Worm (Caenorhabditis elegans) whole organism, young adult: ENCODE data around the gene F23H11.2.
A peak's percentile ranks its signal among the peaks of the same experiment; 100 is the strongest.

ENCODE experiments used
- B0019.2 ChIP-seq: fragments of 200-800 bp; sonication (Bioruptor generic); conservative IDR thresholded peaks from 2 replicates; pipeline ENCODE4 v1.3.6; 2022; ENCODE audit warnings: missing genetic modification reagents, missing genetic modification characterization, missing compliant biosample characterization
- B0261.1 ChIP-seq: sonication (generic microtip); optimal IDR thresholded peaks from 2 replicates; lab custom pipeline; 2016; ENCODE audit warnings: mild to moderate bottlenecking, missing genetic modification characterization, moderate library complexity, missing compliant biosample characterization
- B0336.3 ChIP-seq: fragments of 200-800 bp; sonication (Bioruptor generic); IDR thresholded peaks from 2 replicates; pipeline ENCODE4 v1.3.6; 2022; ENCODE audit warnings: missing genetic modification characterization, missing compliant biosample characterization
- C17E4.6 ChIP-seq: fragments of 200-800 bp; sonication (Bioruptor generic); IDR thresholded peaks from 2 replicates; pipeline ENCODE4 v1.3.6; 2022; ENCODE audit warnings: missing genetic modification reagents, missing genetic modification characterization, missing compliant biosample characterization
- F22D6.2 ChIP-seq: sonication (generic microtip); optimal IDR thresholded peaks from 2 replicates; lab custom pipeline; 2016; ENCODE audit warnings: mild to moderate bottlenecking, missing genetic modification characterization, missing compliant biosample characterization
- F33H1.4 ChIP-seq: fragments of 200-800 bp; sonication (Bioruptor generic); IDR thresholded peaks from 2 replicates; pipeline ENCODE4 v1.3.6; 2022; ENCODE audit warnings: missing genetic modification reagents, missing genetic modification characterization, missing compliant biosample characterization
- K12H6.12 ChIP-seq: fragments of 200-800 bp; sonication (Bioruptor generic); optimal IDR thresholded peaks from 2 replicates; lab custom pipeline; 2018; ENCODE audit warnings: mild to moderate bottlenecking, missing genetic modification characterization, missing compliant biosample characterization
- T07F8.4 ChIP-seq: sonication (generic microtip); optimal IDR thresholded peaks from 2 replicates; lab custom pipeline; 2016; ENCODE audit warnings: mild to moderate bottlenecking, missing genetic modification characterization, moderate library complexity, missing compliant biosample characterization
- ZK185.1 ChIP-seq: sonication (generic microtip); optimal IDR thresholded peaks from 2 replicates; lab custom pipeline; 2016; ENCODE audit warnings: mild to moderate bottlenecking, missing genetic modification characterization, missing compliant biosample characterization; ENCODE audit not compliant: poor library complexity, severe bottlenecking
- ama-1 ChIP-seq, 3 experiments: fragments of 150-350 bp in 1 of 3; sonication (generic microtip) in 2 of 3; optimal IDR thresholded peaks; 2 replicates each; lab custom pipeline; 2014 to 2018; ENCODE audit warnings: missing biosample characterization in 2 of 3, missing genetic modification characterization in 2 of 3, missing genetic modification reagents in 2 of 3
- attf-3 ChIP-seq: fragments of 200-800 bp; sonication (Bioruptor generic); conservative IDR thresholded peaks from 2 replicates; pipeline ENCODE4 v1.3.6; 2022; ENCODE audit warnings: missing genetic modification reagents, missing genetic modification characterization, missing compliant biosample characterization
- attf-5 ChIP-seq: fragments of 200-800 bp; sonication (Bioruptor generic); optimal IDR thresholded peaks from 2 replicates; lab custom pipeline; 2018; ENCODE audit warnings: mild to moderate bottlenecking, missing genetic modification characterization, missing compliant biosample characterization
- cebp-1 ChIP-seq, 2 experiments: fragments of 200-800 bp in 1 of 2; sonication (Bioruptor generic) in 1 of 2; sonication (generic microtip) in 1 of 2; IDR thresholded peaks in 1 of 2; optimal IDR thresholded peaks in 1 of 2; 2 replicates each; pipeline versions ENCODE4 v1.3.6 to Lab custom; 2017 to 2022; ENCODE audit warnings: missing compliant biosample characterization in 2 of 2, missing genetic modification characterization in 2 of 2, mild to moderate bottlenecking in 1 of 2, missing genetic modification reagents in 1 of 2, moderate library complexity in 1 of 2
- ceh-27 ChIP-seq: fragments of 200-800 bp; sonication (Bioruptor generic); optimal IDR thresholded peaks from 2 replicates; lab custom pipeline; 2018; ENCODE audit warnings: mild to moderate bottlenecking, missing genetic modification characterization, moderate library complexity, missing compliant biosample characterization
- chd-7 ChIP-seq: sonication (generic microtip); optimal IDR thresholded peaks from 2 replicates; lab custom pipeline; 2016; ENCODE audit warnings: mild to moderate bottlenecking, missing genetic modification characterization, moderate library complexity, missing compliant biosample characterization
- dox-1 ChIP-seq: fragments of 200-800 bp; sonication (Bioruptor generic); IDR thresholded peaks from 2 replicates; pipeline ENCODE4 v1.3.6; 2022; ENCODE audit warnings: missing genetic modification reagents, missing genetic modification characterization, missing compliant biosample characterization
- dpl-1 ChIP-seq: fragments of 150-350 bp; optimal IDR thresholded peaks from 2 replicates; lab custom pipeline; 2014; ENCODE audit warnings: missing biosample characterization, missing genetic modification reagents, missing genetic modification characterization
- efl-1 ChIP-seq: fragments of 150-350 bp; optimal IDR thresholded peaks from 2 replicates; lab custom pipeline; 2014; ENCODE audit warnings: missing biosample characterization, missing genetic modification reagents, missing genetic modification characterization
- ekl-4 ChIP-seq: fragments of 200-800 bp; sonication (Bioruptor generic); IDR thresholded peaks from 2 replicates; pipeline ENCODE4 v1.3.6; 2022; ENCODE audit warnings: missing genetic modification reagents, missing genetic modification characterization, missing compliant biosample characterization
- fkh-3 ChIP-seq: sonication (generic microtip); optimal IDR thresholded peaks from 2 replicates; lab custom pipeline; 2016; ENCODE audit warnings: mild to moderate bottlenecking, missing genetic modification characterization, missing compliant biosample characterization
- hlh-26 ChIP-seq: fragments of 200-800 bp; sonication (Bioruptor generic); conservative IDR thresholded peaks from 2 replicates; pipeline ENCODE4 v1.3.6; 2022; ENCODE audit warnings: missing genetic modification reagents, missing genetic modification characterization, missing compliant biosample characterization
- hmg-1.2 ChIP-seq: fragments of 200-800 bp; sonication (Bioruptor generic); IDR thresholded peaks from 2 replicates; pipeline ENCODE4 v1.3.6; 2022; ENCODE audit warnings: missing genetic modification reagents, missing genetic modification characterization, missing compliant biosample characterization
- let-526 ChIP-seq: fragments of 200-800 bp; sonication (Bioruptor generic); IDR thresholded peaks from 2 replicates; pipeline ENCODE4 v1.3.6; 2022; ENCODE audit warnings: missing genetic modification reagents, missing genetic modification characterization, missing compliant biosample characterization
- lin-26 ChIP-seq: fragments of 200-800 bp; sonication (Bioruptor generic); IDR thresholded peaks from 2 replicates; pipeline ENCODE4 v1.3.6; 2022; ENCODE audit warnings: missing genetic modification reagents, missing genetic modification characterization, missing compliant biosample characterization
- lir-1 ChIP-seq: fragments of 200-800 bp; sonication (Bioruptor generic); conservative IDR thresholded peaks from 2 replicates; pipeline ENCODE4 v1.3.6; 2022; ENCODE audit warnings: missing genetic modification reagents, missing genetic modification characterization, missing compliant biosample characterization
- mcd-1 ChIP-seq: fragments of 200-800 bp; sonication (Bioruptor generic); IDR thresholded peaks from 2 replicates; pipeline ENCODE4 v1.3.6; 2022; ENCODE audit warnings: missing genetic modification reagents, missing genetic modification characterization, missing compliant biosample characterization
- nfya-1 ChIP-seq: sonication (generic microtip); optimal IDR thresholded peaks from 2 replicates; lab custom pipeline; 2017; ENCODE audit warnings: antibody characterized with exemption, missing compliant biosample characterization, missing genetic modification characterization, borderline replicate concordance; ENCODE audit not compliant: insufficient read depth
- nfyb-1 ChIP-seq: fragments of 200-800 bp; sonication (Bioruptor generic); IDR thresholded peaks from 2 replicates; pipeline ENCODE4 v1.3.6; 2022; ENCODE audit warnings: missing genetic modification reagents, missing genetic modification characterization, missing compliant biosample characterization
- nhr-27 ChIP-seq: fragments of 200-800 bp; sonication (Bioruptor generic); optimal IDR thresholded peaks from 2 replicates; lab custom pipeline; 2018; ENCODE audit warnings: mild to moderate bottlenecking, missing genetic modification characterization, moderate library complexity, missing compliant biosample characterization
- nhr-80 ChIP-seq: sonication (generic microtip); optimal IDR thresholded peaks from 2 replicates; lab custom pipeline; 2016; ENCODE audit warnings: missing genetic modification characterization, missing compliant biosample characterization
- nhr-90 ChIP-seq: sonication (generic microtip); optimal IDR thresholded peaks from 2 replicates; lab custom pipeline; 2016; ENCODE audit warnings: missing genotype, mild to moderate bottlenecking, missing genetic modification characterization, missing compliant biosample characterization
- snpc-4 ChIP-seq, 5 experiments: fragments of 150-350 bp in 1 of 5; sonication (generic microtip) in 4 of 5; optimal IDR thresholded peaks; 2 replicates each; lab custom pipeline; 2014 to 2018; ENCODE audit warnings: missing genetic modification characterization in 5 of 5, missing biosample characterization in 3 of 5, antibody characterized with exemption in 2 of 5, mild to moderate bottlenecking in 2 of 5, missing compliant biosample characterization in 2 of 5, missing genotype in 2 of 5, moderate library complexity in 2 of 5, missing genetic modification reagents in 1 of 5
- somi-1 ChIP-seq: fragments of 200-800 bp; sonication (Bioruptor generic); optimal IDR thresholded peaks from 2 replicates; lab custom pipeline; 2018; ENCODE audit warnings: mild to moderate bottlenecking, missing genetic modification characterization, missing compliant biosample characterization
- tbp1 ChIP-seq: fragments of 200-800 bp; sonication (Bioruptor generic); optimal IDR thresholded peaks from 2 replicates; lab custom pipeline; 2018; ENCODE audit warnings: mild to moderate bottlenecking, missing genetic modification characterization, missing compliant biosample characterization
- zfh-2 ChIP-seq: fragments of 200-800 bp; sonication (Bioruptor generic); conservative IDR thresholded peaks from 2 replicates; pipeline ENCODE4 v1.3.6; 2022; ENCODE audit warnings: missing genetic modification reagents, missing genetic modification characterization, missing compliant biosample characterization
- ztf-18 ChIP-seq: sonication (generic microtip); optimal IDR thresholded peaks from 2 replicates; lab custom pipeline; 2016; ENCODE audit warnings: missing genotype, mild to moderate bottlenecking, missing genetic modification characterization, missing compliant biosample characterization
- ztf-22 ChIP-seq: fragments of 200-800 bp; sonication (Bioruptor generic); optimal IDR thresholded peaks from 2 replicates; lab custom pipeline; 2018; ENCODE audit warnings: mild to moderate bottlenecking, missing genetic modification characterization, moderate library complexity, missing compliant biosample characterization
- ztf-28 ChIP-seq: fragments of 200-800 bp; sonication (Bioruptor generic); IDR thresholded peaks from 2 replicates; pipeline ENCODE4 v1.3.6; 2022; ENCODE audit warnings: missing genetic modification reagents, missing genetic modification characterization, missing compliant biosample characterization
- ztf-3 ChIP-seq: fragments of 200-800 bp; sonication (Bioruptor generic); optimal IDR thresholded peaks from 2 replicates; lab custom pipeline; 2018; ENCODE audit warnings: mild to moderate bottlenecking, missing genetic modification characterization, missing compliant biosample characterization
- ztf-6 ChIP-seq: fragments of 200-800 bp; sonication (Bioruptor generic); IDR thresholded peaks from 2 replicates; pipeline ENCODE4 v1.3.6; 2022; ENCODE audit warnings: missing genetic modification reagents, missing genetic modification characterization, missing compliant biosample characterization

Gene F23H11.2

DNA sequence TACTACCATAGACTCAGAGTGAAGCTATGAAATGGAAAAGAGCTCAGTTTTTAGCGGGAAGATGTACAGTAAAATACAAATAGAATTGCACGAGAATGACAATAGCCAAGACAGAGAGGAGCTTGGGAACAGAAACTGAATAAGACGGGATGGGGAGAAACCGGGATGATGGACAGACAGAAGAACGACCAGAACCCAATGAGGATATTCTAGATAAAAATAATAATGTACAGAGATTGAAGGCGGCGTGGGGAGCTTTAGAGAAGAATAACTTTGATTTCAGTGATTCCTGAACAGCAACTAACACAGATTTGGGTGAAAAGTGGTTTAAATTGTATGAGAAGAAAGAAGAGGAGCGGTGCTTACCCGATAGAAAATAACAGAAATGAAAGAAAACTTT is 14.1 kb upstream of the F23H11.2 start (continued):
- no peak for TF ChIP-seq attf-3
- no peak for TF ChIP-seq B0019.2 (GFP tag; lab: Robert Waterston, UW)
- no peak for TF ChIP-seq B0261.1 (tag; lab: Kevin White, UChicago)
- no peak for TF ChIP-seq ztf-22 (GFP tag; lab: Kevin White, UChicago)
- no peak for TF ChIP-seq hlh-26
- TF ChIP-seq let-526 (GFP tag; lab: Robert Waterston, UW) = no peak
- TF ChIP-seq ztf-6 (GFP tag; lab: Robert Waterston, UW) = no peak
- TF ChIP-seq lir-1 (GFP tag; lab: Robert Waterston, UW) = no peak
- TF ChIP-seq nhr-27 (tag; lab: Kevin White, UChicago) = no peak
- TF ChIP-seq hmg-1.2 (GFP tag; lab: Robert Waterston, UW) = no peak
- peak; percentile 15 for TF ChIP-seq tbp1
- no peak for TF ChIP-seq T07F8.4 (tag; lab: Kevin White, UChicago)
- TF ChIP-seq ztf-28 = no peak
- TF ChIP-seq C17E4.6 (GFP tag; lab: Robert Waterston, UW) = no peak
- TF ChIP-seq snpc-4 (GFP tag; optimal IDR thresholded peaks at IDR 0.05; lab: Kevin White, UChicago) = no peak
- TF ChIP-seq snpc-4 (tag; optimal IDR thresholded peaks at IDR 0.05; lab: Kevin White, UChicago) = no peak
- no peak for TF ChIP-seq fkh-3
- TF ChIP-seq attf-5 = no peak
- TF ChIP-seq dpl-1 (GFP tag; lab: Kevin White, UChicago) = no peak
- no peak for TF ChIP-seq F33H1.4 (GFP tag; lab: Robert Waterston, UW)
- no peak for TF ChIP-seq ama-1 (optimal IDR thresholded peaks at IDR 0.05; lab: Kevin White, UChicago)
- peak in 1 of 2 experiments; percentile 66 for TF ChIP-seq ama-1 (GFP tag; optimal IDR thresholded peaks at IDR 0.05; lab: Kevin White, UChicago)
- peak; percentile 52 for TF ChIP-seq ekl-4 (GFP tag; lab: Robert Waterston, UW)
- TF ChIP-seq mcd-1 (GFP tag; lab: Robert Waterston, UW) = no peak

DNA sequence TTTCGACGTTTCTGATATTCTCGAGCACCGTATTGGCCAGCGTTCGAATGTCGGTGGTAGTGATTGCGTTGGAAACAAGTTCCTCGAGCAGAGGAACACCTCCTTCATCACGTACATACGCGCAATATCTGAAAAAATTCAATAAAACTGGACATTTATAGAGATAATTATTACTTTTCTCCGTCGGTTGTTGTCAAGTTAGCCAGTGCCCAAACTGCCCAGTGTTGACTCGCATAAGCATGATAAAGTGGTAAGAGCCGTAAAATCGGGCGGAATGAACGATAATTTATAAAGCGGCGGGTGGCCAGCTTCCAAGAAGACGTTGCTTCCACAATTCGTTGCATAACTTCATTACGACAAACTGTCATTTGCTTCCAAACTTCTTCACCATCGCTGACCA is 12.0 kb upstream of the F23H11.2 start:
- TF ChIP-seq ztf-3 (GFP tag; lab: Kevin White, UChicago) (no peak), tbp1 (no peak), dox-1 (GFP tag; lab: Robert Waterston, UW) (no peak)

DNA sequence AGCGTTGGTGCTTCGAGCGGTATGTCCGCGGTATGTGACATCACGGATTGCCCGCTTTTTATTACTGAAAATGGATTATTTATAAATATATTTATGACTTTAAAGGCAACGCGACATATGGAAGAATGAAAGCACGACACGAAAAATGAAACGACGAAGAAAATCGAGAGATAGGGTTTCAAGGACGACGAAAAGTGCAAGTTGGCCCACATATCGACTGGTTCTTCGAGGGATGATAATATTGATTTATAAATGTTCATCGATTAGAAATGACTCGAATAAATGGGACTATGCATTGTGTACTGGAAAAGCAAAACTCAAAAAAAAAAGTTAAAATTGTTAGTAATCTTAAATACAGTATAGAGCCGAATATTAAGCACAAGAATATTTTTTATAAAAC is 8.8 kb upstream of the F23H11.2 start, which contains the start of gene zer-1:
Gene zer-1, minus strand, starts transcription at position 68 of the 400 bp plus-strand sequence.
- TF ChIP-seq dox-1 (GFP tag; lab: Robert Waterston, UW) = no peak
- TF ChIP-seq ZK185.1 (tag; lab: Kevin White, UChicago) = no peak
- TF ChIP-seq, all 124 proteins: peak for 0

DNA sequence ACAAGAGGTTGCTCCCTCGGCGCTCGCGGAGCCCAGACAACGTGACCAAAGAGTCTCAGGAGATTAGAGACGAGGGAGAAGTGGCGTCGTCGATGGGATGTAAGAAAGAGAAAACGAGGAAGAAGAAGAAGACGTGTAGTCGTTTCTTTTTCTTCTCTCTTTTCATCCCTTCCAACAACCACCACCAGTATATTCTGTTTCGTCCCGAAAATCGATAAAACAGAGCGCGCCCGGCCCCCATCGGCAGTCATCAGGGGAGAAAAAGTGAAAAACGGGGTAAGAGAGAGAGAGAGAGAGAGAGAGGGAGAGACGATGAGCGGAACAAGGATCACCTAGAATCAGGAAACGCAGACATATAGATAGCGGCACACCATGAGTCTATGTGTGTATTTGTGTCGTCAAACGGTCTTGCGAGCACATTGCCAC is 7.7 kb upstream of the F23H11.2 start:
- TF ChIP-seq nhr-90 (tag; lab: Kevin White, UChicago) = peak; percentile 9
- no peak for TF ChIP-seq F22D6.2 (tag; lab: Kevin White, UChicago)
- TF ChIP-seq nfya-1 (tag; lab: Kevin White, UChicago) = no peak
- TF ChIP-seq somi-1 (GFP tag; lab: Kevin White, UChicago) = no peak
- no peak for TF ChIP-seq ztf-18 (tag; lab: Kevin White, UChicago)
- TF ChIP-seq nfyb-1 (GFP tag; lab: Robert Waterston, UW) = 0 out of 2 replicates have a peak, but pooled peaks have one; percentile 53
- peak; percentile 74; the same call in 1 of the 2 replicates for TF ChIP-seq lin-26 (GFP tag; lab: Robert Waterston, UW)
- TF ChIP-seq cebp-1 (GFP tag; IDR thresholded peaks at IDR 0.05; lab: Robert Waterston, UW) = no peak
- peak; percentile 76 for TF ChIP-seq cebp-1 (tag; optimal IDR thresholded peaks at IDR 0.05; lab: Kevin White, UChicago)
- no peak for TF ChIP-seq B0019.2 (GFP tag; lab: Robert Waterston, UW)
- peak; percentile 59; the same call in 1 of the 2 replicates for TF ChIP-seq dox-1 (GFP tag; lab: Robert Waterston, UW)
- peak; percentile 38; the same call in 1 of the 2 replicates for TF ChIP-seq B0336.3
- TF ChIP-seq nhr-80 (tag; lab: Kevin White, UChicago) = peak; percentile 75
- peak; percentile 93 for TF ChIP-seq zfh-2 (GFP tag; lab: Robert Waterston, UW)
- TF ChIP-seq chd-7 (tag; lab: Kevin White, UChicago) = peak; percentile 45
- TF ChIP-seq ztf-6 (GFP tag; lab: Robert Waterston, UW) = no peak
- peak; percentile 80 for TF ChIP-seq ceh-27 (GFP tag; lab: Kevin White, UChicago)
- peak; percentile 88 for TF ChIP-seq hmg-1.2 (GFP tag; lab: Robert Waterston, UW)
- peak; percentile 83 for TF ChIP-seq attf-5
- TF ChIP-seq K12H6.12 (tag; lab: Kevin White, UChicago) = peak; percentile 77
- peak; percentile 41 for TF ChIP-seq snpc-4 (GFP tag; optimal IDR thresholded peaks at IDR 0.05; lab: Kevin White, UChicago)
- TF ChIP-seq snpc-4 (tag; optimal IDR thresholded peaks at IDR 0.05; lab: Kevin White, UChicago) = peak in 2 of 4 experiments; percentile 34 to 43
- TF ChIP-seq ekl-4 (GFP tag; lab: Robert Waterston, UW) = peak; percentile 57; the same call in 1 of the 2 replicates
- no peak for TF ChIP-seq efl-1
